Worm (Caenorhabditis elegans) whole organism, L4 larva: Measurements from ENCODE around the gene mau-8.

ENCODE experiments used
- hmg-1.1 ChIP-seq: fragments of 200-800 bp; sonication (Bioruptor generic); IDR thresholded peaks from 2 replicates; pipeline ENCODE4 v1.3.6; 2022; ENCODE audit warnings: missing genetic modification reagents, missing genetic modification characterization, missing compliant biosample characterization
- mdl-1 ChIP-seq, 2 experiments: fragments of 150-350 bp in 1 of 2; sonication (generic microtip) in 1 of 2; optimal IDR thresholded peaks; 2 replicates each; lab custom pipeline; 2014 to 2017; ENCODE audit warnings: missing biosample characterization in 2 of 2, missing genetic modification characterization in 2 of 2
- nhr-76 ChIP-seq: fragments of 150-350 bp; optimal IDR thresholded peaks from 2 replicates; lab custom pipeline; 2014; ENCODE audit warnings: missing biosample characterization, missing genetic modification characterization

- no peak for TF ChIP-seq mdl-1 (tag; optimal IDR thresholded peaks at IDR 0.05; lab: Kevin White, UChicago)
- no peak for TF ChIP-seq hmg-1.1 (GFP tag; lab: Robert Waterston, UW)
- no peak for TF ChIP-seq nhr-76 (tag; lab: Kevin White, UChicago)
Observed at ce11 chrIV:13364869-13365268, 12.9 kb upstream of the mau-8 start, which contains the start of gene srsx-25.
